Fruit fly (Drosophila melanogaster): ENCODE data around the gene Dronc.

- TF ChIP-seq CG8478 (optimal IDR thresholded peaks at IDR 0.05): no peak
- no peak for TF ChIP-seq CTCF (optimal IDR thresholded peaks at IDR 0.05)
These were observed 4.0 kb downstream of the Dronc start, which contains the start of the genes CG6674, CG42455 and vnc for dm6 chr3L:9972007-9972856.

Measured in S2 (cell line).